Worm (Caenorhabditis elegans) whole organism, L2 larva: ENCODE data around the gene ttc-39B.

ENCODE experiments used
- ama-1 ChIP-seq: fragments of 150-350 bp; optimal IDR thresholded peaks from 2 replicates; lab custom pipeline; 2018; ENCODE audit warnings: inconsistent platforms
- elt-3 ChIP-seq: sonication (generic microtip); optimal IDR thresholded peaks from 2 replicates; lab custom pipeline; 2017; ENCODE audit warnings: missing biosample characterization, missing genetic modification characterization
- sem-4 ChIP-seq: fragments of 150-350 bp; optimal IDR thresholded peaks from 2 replicates; lab custom pipeline; 2014; ENCODE audit warnings: missing biosample characterization, missing genetic modification reagents, missing genetic modification characterization
- unc-55 ChIP-seq: fragments of 150-350 bp; sonication (generic microtip); optimal IDR thresholded peaks from 3 replicates; lab custom pipeline; 2014; ENCODE audit warnings: missing biosample characterization, missing genetic modification reagents, missing genetic modification characterization
- unc-62 ChIP-seq: fragments of 150-350 bp; optimal IDR thresholded peaks from 2 replicates; lab custom pipeline; 2014; ENCODE audit warnings: missing biosample characterization, missing genetic modification reagents, missing genetic modification characterization
- zag-1 ChIP-seq: fragments of 150-350 bp; optimal IDR thresholded peaks from 2 replicates; lab custom pipeline; 2014; ENCODE audit warnings: missing biosample characterization, missing genetic modification characterization

DNA sequence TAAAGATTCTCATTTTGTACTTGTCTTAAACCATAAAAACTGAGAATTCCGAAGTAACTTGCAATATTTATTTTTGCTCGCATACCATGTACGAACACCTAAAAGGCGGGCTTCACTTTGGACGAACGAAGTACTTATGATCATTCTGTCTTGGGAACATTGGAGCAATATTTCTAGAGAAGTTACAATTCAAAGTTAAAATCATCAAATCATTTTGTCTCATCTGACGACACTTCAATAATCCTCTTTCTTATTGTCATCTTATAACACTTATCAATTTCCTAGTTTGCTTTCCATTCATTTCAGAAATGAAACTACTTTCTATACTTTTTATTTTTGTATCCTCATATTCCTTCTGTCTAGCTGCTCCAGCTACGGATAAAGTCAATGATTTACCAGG is 32.9 kb upstream of the ttc-39B start, which contains the start of gene ctsa-4.1:
- TF ChIP-seq sem-4 (tag; lab: Kevin White, UChicago) (no peak), elt-3 (tag; lab: Kevin White, UChicago) (no peak), unc-62 (GFP tag; lab: Kevin White, UChicago) (no peak), unc-55 (GFP tag; lab: Kevin White, UChicago) (no peak), ama-1 (lab: Kevin White, UChicago) (no peak), zag-1 (no peak)
